Worm (Caenorhabditis elegans) whole organism, early embryonic: Measurements from ENCODE around the gene ZK1320.7.

Experiments used
- B0310.2 ChIP-seq: sonication (generic microtip); optimal IDR thresholded peaks from 2 replicates; lab custom pipeline; 2016; ENCODE audit warnings: mild to moderate bottlenecking, missing genetic modification characterization, missing compliant biosample characterization
- F13C5.2 ChIP-seq: sonication (generic microtip); optimal IDR thresholded peaks from 2 replicates; lab custom pipeline; 2017; ENCODE audit warnings: mild to moderate bottlenecking, missing genetic modification characterization, inconsistent platforms, missing compliant biosample characterization
- aly-1 ChIP-seq: sonication (generic microtip); optimal IDR thresholded peaks from 2 replicates; lab custom pipeline; 2016; ENCODE audit warnings: missing genetic modification characterization, missing compliant biosample characterization
- ama-1 ChIP-seq: fragments of 150-350 bp; optimal IDR thresholded peaks from 2 replicates; lab custom pipeline; 2014
- ceh-13 ChIP-seq: fragments of 200-800 bp; sonication (Bioruptor generic); optimal IDR thresholded peaks from 2 replicates; lab custom pipeline; 2018; ENCODE audit warnings: mild to moderate bottlenecking, missing genetic modification characterization, missing compliant biosample characterization
- ceh-36 ChIP-seq: sonication (generic microtip); optimal IDR thresholded peaks from 2 replicates; lab custom pipeline; 2016; ENCODE audit warnings: missing genetic modification characterization, inconsistent platforms, missing compliant biosample characterization
- ets-7 ChIP-seq: sonication (generic microtip); optimal IDR thresholded peaks from 2 replicates; lab custom pipeline; 2016; ENCODE audit warnings: missing genotype, missing genetic modification characterization, missing compliant biosample characterization
- flt-1 ChIP-seq: fragments of 200-800 bp; sonication (Bioruptor generic); IDR thresholded peaks from 2 replicates; pipeline ENCODE4 v1.3.6; 2022; ENCODE audit warnings: missing genetic modification characterization, missing compliant biosample characterization
- hmbx-1 ChIP-seq: sonication (generic microtip); optimal IDR thresholded peaks from 2 replicates; lab custom pipeline; 2016; ENCODE audit warnings: mild to moderate bottlenecking, missing genetic modification characterization, missing compliant biosample characterization
- hmg-4 ChIP-seq: fragments of 200-800 bp; sonication (Bioruptor generic); optimal IDR thresholded peaks from 2 replicates; lab custom pipeline; 2018; ENCODE audit warnings: mild to moderate bottlenecking, missing genetic modification characterization, missing compliant biosample characterization
- hnd-1 ChIP-seq: sonication (generic microtip); optimal IDR thresholded peaks from 2 replicates; lab custom pipeline; 2016; ENCODE audit warnings: missing genetic modification characterization, missing compliant biosample characterization
- pes-1 ChIP-seq: fragments of 200-800 bp; sonication (Bioruptor generic); IDR thresholded peaks from 2 replicates; pipeline ENCODE4 v1.3.6; 2022; ENCODE audit warnings: missing genetic modification reagents, missing genetic modification characterization, missing compliant biosample characterization
- scrt-1 ChIP-seq: fragments of 200-800 bp; sonication (Bioruptor generic); IDR thresholded peaks from 2 replicates; pipeline ENCODE4 v1.3.6; 2022; ENCODE audit warnings: missing genetic modification characterization, missing compliant biosample characterization
- sea-1 ChIP-seq: fragments of 200-800 bp; sonication (Bioruptor generic); conservative IDR thresholded peaks from 2 replicates; pipeline ENCODE4 v1.3.6; 2022; ENCODE audit warnings: missing genetic modification characterization, missing compliant biosample characterization
- tbx-11 ChIP-seq: fragments of 200-800 bp; sonication (Bioruptor generic); IDR thresholded peaks from 2 replicates; pipeline ENCODE4 v1.3.6; 2022; ENCODE audit warnings: missing genetic modification characterization, missing compliant biosample characterization
- tbx-37 ChIP-seq: fragments of 200-800 bp; sonication (Bioruptor generic); conservative IDR thresholded peaks from 2 replicates; pipeline ENCODE4 v1.3.6; 2022; ENCODE audit warnings: missing genetic modification reagents, missing genetic modification characterization, missing compliant biosample characterization
- tra-4 ChIP-seq: sonication (generic microtip); optimal IDR thresholded peaks from 2 replicates; lab custom pipeline; 2017; ENCODE audit warnings: missing genetic modification characterization, missing compliant biosample characterization

Gene ZK1320.7

ce11 chrII:9671308-9671707 is at the start of gene ZK1320.7:
Gene ZK1320.7, plus strand, starts transcription at chrII:9671608.
- TF ChIP-seq ets-7 (tag; lab: Kevin White, UChicago) (no peak), aly-1 (no peak), flt-1 (GFP tag; lab: Robert Waterston, UW) (no peak), hmbx-1 (tag; lab: Kevin White, UChicago) (no peak), tra-4 (no peak), tbx-11 (GFP tag; lab: Robert Waterston, UW) (no peak), pes-1 (GFP tag; lab: Robert Waterston, UW) (no peak), ceh-36 (tag; lab: Kevin White, UChicago) (no peak), B0310.2 (tag; lab: Kevin White, UChicago) (no peak), F13C5.2 (tag; lab: Kevin White, UChicago) (no peak), tbx-37 (GFP tag; lab: Robert Waterston, UW) (no peak), scrt-1 (GFP tag; lab: Robert Waterston, UW) (no peak), hnd-1 (no peak), ama-1 (lab: Kevin White, UChicago) (no peak), sea-1 (GFP tag; lab: Robert Waterston, UW) (no peak), hmg-4 (GFP tag; lab: Kevin White, UChicago) (no peak)

ce11 chrII:9621913-9622348 is 49.5 kb upstream of the ZK1320.7 start:
- TF ChIP-seq ceh-13 (GFP tag; lab: Kevin White, UChicago) (no peak), ceh-36 (tag; lab: Kevin White, UChicago) (no peak), sea-1 (GFP tag; lab: Robert Waterston, UW) (no peak), F13C5.2 (tag; lab: Kevin White, UChicago) (no peak), scrt-1 (GFP tag; lab: Robert Waterston, UW) (no peak), hnd-1 (no peak), hmbx-1 (tag; lab: Kevin White, UChicago) (no peak), hmg-4 (GFP tag; lab: Kevin White, UChicago) (no peak), ama-1 (lab: Kevin White, UChicago) (no peak), aly-1 (no peak), B0310.2 (tag; lab: Kevin White, UChicago) (no peak)

- TF ChIP-seq F13C5.2 (tag; lab: Kevin White, UChicago) (no peak), scrt-1 (GFP tag; lab: Robert Waterston, UW) (no peak), sea-1 (GFP tag; lab: Robert Waterston, UW) (no peak), ets-7 (tag; lab: Kevin White, UChicago) (no peak), tra-4 (no peak), hmbx-1 (tag; lab: Kevin White, UChicago) (no peak), ceh-13 (GFP tag; lab: Kevin White, UChicago) (no peak), hmg-4 (GFP tag; lab: Kevin White, UChicago) (no peak), pes-1 (GFP tag; lab: Robert Waterston, UW) (no peak), flt-1 (GFP tag; lab: Robert Waterston, UW) (no peak), tbx-37 (GFP tag; lab: Robert Waterston, UW) (no peak)
These were observed 47.2 kb upstream of the ZK1320.7 start, which contains the start of the genes dnj-20 and ZK1307.8 for ce11 chrII:9624110-9624695. Gene dnj-20, minus strand, starts transcription at chrII:9624176. Gene ZK1307.8, plus strand, starts transcription at chrII:9624613.

- TF ChIP-seq ceh-13 (GFP tag; lab: Kevin White, UChicago) (no peak), hnd-1 (no peak), aly-1 (no peak), flt-1 (GFP tag; lab: Robert Waterston, UW) (no peak), tbx-11 (GFP tag; lab: Robert Waterston, UW) (no peak), tbx-37 (GFP tag; lab: Robert Waterston, UW) (no peak), ama-1 (lab: Kevin White, UChicago) (no peak), hmg-4 (GFP tag; lab: Kevin White, UChicago) (no peak), hmbx-1 (tag; lab: Kevin White, UChicago) (no peak), B0310.2 (tag; lab: Kevin White, UChicago) (no peak), F13C5.2 (tag; lab: Kevin White, UChicago) (no peak), pes-1 (GFP tag; lab: Robert Waterston, UW) (no peak), tra-4 (no peak), ceh-36 (tag; lab: Kevin White, UChicago) (no peak)
These were observed 45.5 kb upstream of the ZK1320.7 start for ce11 chrII:9625930-9626329.

ce11 chrII:9636300-9636699 is 35.1 kb upstream of the ZK1320.7 start, which contains the start of gene ZK1307.7:
Gene ZK1307.7, plus strand, starts transcription at chrII:9636600.
- no peak for TF ChIP-seq F13C5.2 (tag; lab: Kevin White, UChicago)

- TF ChIP-seq aly-1 = no peak
- TF ChIP-seq scrt-1 (GFP tag; lab: Robert Waterston, UW) = no peak
- TF ChIP-seq hmbx-1 (tag; lab: Kevin White, UChicago) = no peak
- TF ChIP-seq tbx-11 (GFP tag; lab: Robert Waterston, UW) = no peak
- no peak for TF ChIP-seq ceh-13 (GFP tag; lab: Kevin White, UChicago)
- 0 out of 2 replicates have a peak, but pooled peaks have one; percentile 10 for TF ChIP-seq tbx-37 (GFP tag; lab: Robert Waterston, UW)
- TF ChIP-seq B0310.2 (tag; lab: Kevin White, UChicago) = no peak
- TF ChIP-seq F13C5.2 (tag; lab: Kevin White, UChicago) = no peak
- TF ChIP-seq ets-7 (tag; lab: Kevin White, UChicago) = no peak
- TF ChIP-seq hmg-4 (GFP tag; lab: Kevin White, UChicago) = no peak
- TF ChIP-seq ceh-36 (tag; lab: Kevin White, UChicago) = no peak
- TF ChIP-seq pes-1 (GFP tag; lab: Robert Waterston, UW) = no peak
- no peak for TF ChIP-seq tra-4
- TF ChIP-seq sea-1 (GFP tag; lab: Robert Waterston, UW) = no peak
- TF ChIP-seq hnd-1 = no peak
- no peak for TF ChIP-seq ama-1 (lab: Kevin White, UChicago)
- TF ChIP-seq flt-1 (GFP tag; lab: Robert Waterston, UW) = 0 out of 2 replicates have a peak, but pooled peaks have one; percentile 16
These were observed 27.0 kb upstream of the ZK1320.7 start, which contains the start of gene fzr-1 for ce11 chrII:9644438-9644837. Gene fzr-1, minus strand, starts transcription at chrII:9644466.
